Fruit fly (Drosophila melanogaster) whole organism, adult: Measurements from ENCODE around the gene CG42299.

Source experiments
- CG11617 ChIP-seq: fragments of 200-800 bp; sonication (Bioruptor generic); optimal IDR thresholded peaks from 2 replicates; lab custom pipeline; 2017; ENCODE audit warnings: mild to moderate bottlenecking, missing biosample characterization, missing genetic modification reagents, missing genetic modification characterization
- CG12768 ChIP-seq: fragments of 200-800 bp; sonication (Bioruptor generic); optimal IDR thresholded peaks from 2 replicates; lab custom pipeline; 2017; ENCODE audit warnings: missing biosample characterization, missing genetic modification characterization, mild to moderate bottlenecking, moderate library complexity, missing genetic modification reagents
- CG14711 ChIP-seq: fragments of 200-800 bp; sonication (Bioruptor generic); optimal IDR thresholded peaks from 2 replicates; lab custom pipeline; 2018; ENCODE audit warnings: missing biosample characterization, mild to moderate bottlenecking, missing genetic modification characterization, moderate library complexity
- CG1620 ChIP-seq: fragments of 200-800 bp; sonication (Bioruptor generic); optimal IDR thresholded peaks from 2 replicates; lab custom pipeline; 2016; ENCODE audit warnings: missing biosample characterization, missing genetic modification characterization
- CG33017 ChIP-seq: fragments of 200-800 bp; sonication (Bioruptor generic); optimal IDR thresholded peaks from 2 replicates; lab custom pipeline; 2018; ENCODE audit warnings: missing biosample characterization, mild to moderate bottlenecking, missing genetic modification characterization, moderate library complexity
- CG5204 ChIP-seq: fragments of 200-800 bp; sonication (Bioruptor generic); optimal IDR thresholded peaks from 2 replicates; lab custom pipeline; 2016; ENCODE audit warnings: missing biosample characterization, missing genetic modification characterization
- CG7045 ChIP-seq: fragments of 200-800 bp; sonication (Bioruptor generic); optimal IDR thresholded peaks from 2 replicates; lab custom pipeline; 2017; ENCODE audit warnings: missing biosample characterization, mild to moderate bottlenecking, missing genetic modification characterization
- CG7101 ChIP-seq: fragments of 200-800 bp; sonication (Bioruptor generic); optimal IDR thresholded peaks from 2 replicates; lab custom pipeline; 2018; ENCODE audit warnings: missing biosample characterization, mild to moderate bottlenecking, missing genetic modification characterization, moderate library complexity
- Clk ChIP-seq: fragments of 200-800 bp; sonication (Bioruptor generic); optimal IDR thresholded peaks from 2 replicates; lab custom pipeline; 2017; ENCODE audit warnings: missing biosample characterization, missing genetic modification characterization
- Crg-1 ChIP-seq: fragments of 200-800 bp; sonication (Bioruptor generic); optimal IDR thresholded peaks from 2 replicates; lab custom pipeline; 2016; ENCODE audit warnings: missing biosample characterization, missing genetic modification characterization
- Hr96 ChIP-seq: fragments of 200-800 bp; sonication (Bioruptor generic); optimal IDR thresholded peaks from 2 replicates; lab custom pipeline; 2016; ENCODE audit warnings: missing biosample characterization, missing genetic modification characterization
- Mnt ChIP-seq: fragments of 200-800 bp; sonication (Bioruptor generic); optimal IDR thresholded peaks from 2 replicates; lab custom pipeline; 2016; ENCODE audit warnings: missing biosample characterization, mild to moderate bottlenecking, missing genetic modification characterization
- bab1 ChIP-seq: fragments of 200-800 bp; sonication (Bioruptor generic); optimal IDR thresholded peaks from 3 replicates; lab custom pipeline; 2019; ENCODE audit warnings: missing biosample characterization, mild to moderate bottlenecking, missing genetic modification characterization, moderate library complexity
- cic ChIP-seq: fragments of 200-800 bp; sonication (Bioruptor generic); optimal IDR thresholded peaks from 2 replicates; lab custom pipeline; 2017; ENCODE audit warnings: missing biosample characterization, mild to moderate bottlenecking, missing genetic modification characterization, moderate library complexity
- cnc ChIP-seq, 2 experiments: fragments of >200 bp; optimal IDR thresholded peaks; 2 replicates each; lab custom pipeline; 2017
- kay ChIP-seq: fragments of 200-800 bp; sonication (Bioruptor generic); peaks from one replicate; lab custom pipeline; 2016; ENCODE audit warnings: missing biosample characterization, missing genetic modification characterization, borderline replicate concordance
- ovo ChIP-seq: fragments of 200-800 bp; sonication (Bioruptor generic); optimal IDR thresholded peaks from 2 replicates; lab custom pipeline; 2016; ENCODE audit warnings: missing biosample characterization, missing genetic modification characterization
- pad ChIP-seq: fragments of 200-800 bp; sonication (Bioruptor generic); optimal IDR thresholded peaks from 3 replicates; lab custom pipeline; 2017; ENCODE audit warnings: missing biosample characterization, missing genetic modification characterization, mild to moderate bottlenecking, moderate library complexity, missing genetic modification reagents
- tj ChIP-seq: fragments of 200-800 bp; sonication (Bioruptor generic); optimal IDR thresholded peaks from 3 replicates; lab custom pipeline; 2017; ENCODE audit warnings: missing biosample characterization, mild to moderate bottlenecking, missing genetic modification characterization, moderate library complexity
- toe ChIP-seq: fragments of 200-800 bp; sonication (Bioruptor generic); optimal IDR thresholded peaks from 2 replicates; lab custom pipeline; 2016; ENCODE audit warnings: missing biosample characterization, missing genetic modification characterization

Gene CG42299

dm6 chrX:15575557-15575956 is at the start of gene CG42299:
Gene CG42299 (minus strand): TSS chrX:15575683.
- TF ChIP-seq CG11617 (GFP tag; lab: Kevin White, UChicago): no peak
- TF ChIP-seq CG7101: no peak
- TF ChIP-seq tj (GFP tag; lab: Kevin White, UChicago): no peak
- no peak for TF ChIP-seq cnc (optimal IDR thresholded peaks at IDR 0.05; lab: Kevin White, UChicago)
- TF ChIP-seq CG33017 (tag; lab: Kevin White, UChicago): no peak
- no peak for TF ChIP-seq ovo (GFP tag; lab: Kevin White, UChicago)
- TF ChIP-seq CG5204: no peak

dm6 chrX:15623809-15624208 is 48.3 kb upstream of the CG42299 start:
- TF ChIP-seq CG14711 (tag; lab: Kevin White, UChicago): no peak
- TF ChIP-seq CG33017 (tag; lab: Kevin White, UChicago): no peak
- no peak for TF ChIP-seq ovo (GFP tag; lab: Kevin White, UChicago)
- TF ChIP-seq pad: no peak

- TF ChIP-seq toe (GFP tag; lab: Kevin White, UChicago): no peak
- TF ChIP-seq cnc (optimal IDR thresholded peaks at IDR 0.05; lab: Kevin White, UChicago): no peak
- TF ChIP-seq Crg-1 (GFP tag; lab: Kevin White, UChicago): no peak
- no peak for TF ChIP-seq cic (GFP tag; lab: Kevin White, UChicago)
- no peak for TF ChIP-seq CG11617 (GFP tag; lab: Kevin White, UChicago)
- no peak for TF ChIP-seq CG5204
- TF ChIP-seq Hr96 (GFP tag; lab: Kevin White, UChicago): no peak
- TF ChIP-seq CG12768: no peak
- TF ChIP-seq CG14711 (tag; lab: Kevin White, UChicago): no peak
- no peak for TF ChIP-seq pad
- TF ChIP-seq CG33017 (tag; lab: Kevin White, UChicago): no peak
- no peak for TF ChIP-seq ovo (GFP tag; lab: Kevin White, UChicago)
- TF ChIP-seq CG7101: no peak
- TF ChIP-seq kay: no peak
- TF ChIP-seq CG7045 (GFP tag; lab: Kevin White, UChicago): no peak
- TF ChIP-seq Mnt: no peak
- no peak for TF ChIP-seq CG1620 (GFP tag; lab: Kevin White, UChicago)
- TF ChIP-seq Clk: no peak
Observed at dm6 chrX:15622970-15623402, 47.5 kb upstream of the CG42299 start.

dm6 chrX:15620439-15621227 is 45.1 kb upstream of the CG42299 start:
- TF ChIP-seq cic (GFP tag; lab: Kevin White, UChicago) (no peak), kay (peak; percentile 20), Crg-1 (GFP tag; lab: Kevin White, UChicago) (no peak), CG1620 (GFP tag; lab: Kevin White, UChicago) (no peak), CG14711 (tag; lab: Kevin White, UChicago) (no peak)

dm6 chrX:15619631-15619960 is 44.1 kb upstream of the CG42299 start:
- TF ChIP-seq Hr96 (GFP tag; lab: Kevin White, UChicago): no peak
- TF ChIP-seq CG1620 (GFP tag; lab: Kevin White, UChicago): no peak
- TF ChIP-seq CG12768: no peak
- no peak for TF ChIP-seq Crg-1 (GFP tag; lab: Kevin White, UChicago)
- TF ChIP-seq CG7101: no peak
- TF ChIP-seq CG11617 (GFP tag; lab: Kevin White, UChicago): no peak
- TF ChIP-seq Clk: no peak
- no peak for TF ChIP-seq cnc (optimal IDR thresholded peaks at IDR 0.05; lab: Kevin White, UChicago)
- TF ChIP-seq cic (GFP tag; lab: Kevin White, UChicago): no peak
- TF ChIP-seq toe (GFP tag; lab: Kevin White, UChicago): no peak
- TF ChIP-seq CG7045 (GFP tag; lab: Kevin White, UChicago): no peak
- no peak for TF ChIP-seq kay
- no peak for TF ChIP-seq bab1 (GFP tag; lab: Kevin White, UChicago)

- no peak for TF ChIP-seq toe (GFP tag; lab: Kevin White, UChicago)
- TF ChIP-seq CG11617 (GFP tag; lab: Kevin White, UChicago): no peak
- TF ChIP-seq Crg-1 (GFP tag; lab: Kevin White, UChicago): no peak
- no peak for TF ChIP-seq CG7045 (GFP tag; lab: Kevin White, UChicago)
- no peak for TF ChIP-seq CG12768
- TF ChIP-seq CG1620 (GFP tag; lab: Kevin White, UChicago): no peak
- TF ChIP-seq Mnt: no peak
- TF ChIP-seq CG14711 (tag; lab: Kevin White, UChicago): no peak
- TF ChIP-seq Clk: no peak
- no peak for TF ChIP-seq ovo (GFP tag; lab: Kevin White, UChicago)
- TF ChIP-seq Hr96 (GFP tag; lab: Kevin White, UChicago): no peak
- no peak for TF ChIP-seq pad
- TF ChIP-seq bab1 (GFP tag; lab: Kevin White, UChicago): no peak
- TF ChIP-seq CG5204: no peak
- TF ChIP-seq cnc (optimal IDR thresholded peaks at IDR 0.05; lab: Kevin White, UChicago): no peak
- TF ChIP-seq cic (GFP tag; lab: Kevin White, UChicago): no peak
- TF ChIP-seq tj (GFP tag; lab: Kevin White, UChicago): no peak
- TF ChIP-seq kay: no peak
Observed at dm6 chrX:15618953-15619630, 43.6 kb upstream of the CG42299 start.
